Fruit fly (Drosophila melanogaster): ENCODE results near the gene CG13014.

CG13014 gene

dm6 chrX:16598978-16599664 lies 11.4 kb downstream of the CG13014 start, which contains the start of the genes CG9784 and Nup153 (continued):
- TF ChIP-seq BEAF-32 (GFP tag; optimal IDR thresholded peaks at IDR 0.05) (peak; percentile 93), Sry-δ (GFP tag; optimal IDR thresholded peaks at IDR 0.05) (peak; percentile 84), dati (GFP tag; IDR thresholded peaks at IDR 0.05) (no peak), CG6175 (GFP tag; IDR thresholded peaks at IDR 0.05) (no peak), run (tag; optimal IDR thresholded peaks at IDR 0.05) (no peak), sug (tag; optimal IDR thresholded peaks at IDR 0.05) (no peak), pan (optimal IDR thresholded peaks at IDR 0.05) (no peak), pan (GFP tag; optimal IDR thresholded peaks at IDR 0.05 in 1 of 2, IDR thresholded peaks at IDR 0.05 in 1 of 2) (no peak), Med (GFP tag) (peak; percentile 29), Nf-YC (tag; optimal IDR thresholded peaks at IDR 0.05) (peak; percentile 48), CG32767 (GFP tag; IDR thresholded peaks at IDR 0.05) (no peak), GATAe (GFP tag; conservative IDR thresholded peaks at IDR 0.05) (no peak), psq (GFP tag; optimal IDR thresholded peaks at IDR 0.05) (peak; percentile 68), CG4360 (GFP tag; IDR thresholded peaks at IDR 0.05) (no peak), da (GFP tag; optimal IDR thresholded peaks at IDR 0.05) (no peak), lmd (GFP tag; IDR thresholded peaks at IDR 0.05) (no peak), Max (GFP tag; optimal IDR thresholded peaks at IDR 0.05) (no peak), CG33213 (GFP tag; optimal IDR thresholded peaks at IDR 0.05) (no peak), D19A (tag; optimal IDR thresholded peaks at IDR 0.05) (no peak), aop (GFP tag; IDR thresholded peaks at IDR 0.05) (no peak), H2.0 (GFP tag; IDR thresholded peaks at IDR 0.05) (no peak), zen (tag; optimal IDR thresholded peaks at IDR 0.05) (no peak), CG34422 (GFP tag; IDR thresholded peaks at IDR 0.05) (no peak), CG7987 (GFP tag; optimal IDR thresholded peaks at IDR 0.05) (no peak), CG5953 (GFP tag; IDR thresholded peaks at IDR 0.05) (no peak), ap (GFP tag; IDR thresholded peaks at IDR 0.05) (no peak), lov (optimal IDR thresholded peaks at IDR 0.05) (no peak), lov (GFP tag; IDR thresholded peaks at IDR 0.05) (no peak), pum (GFP tag; optimal IDR thresholded peaks at IDR 0.05) (no peak), CG8944 (GFP tag; optimal IDR thresholded peaks at IDR 0.05) (no peak), CG1792 (GFP tag; optimal IDR thresholded peaks at IDR 0.05) (no peak), dpn (GFP tag; optimal IDR thresholded peaks at IDR 0.05) (no peak), lilli (GFP tag; optimal IDR thresholded peaks at IDR 0.05) (no peak), CG42726 (GFP tag; IDR thresholded peaks at IDR 0.05; ENCODE audit: partially characterized antibody) (peak; percentile 89), B-H1 (GFP tag; IDR thresholded peaks at IDR 0.05) (no peak), row (GFP tag; IDR thresholded peaks at IDR 0.05) (no peak; the same call in 2 of the 3 replicates), mld (GFP tag; IDR thresholded peaks at IDR 0.05; ENCODE audit: partially characterized antibody) (peak; percentile 93), tna (GFP tag; IDR thresholded peaks at IDR 0.05; ENCODE audit: partially characterized antibody) (peak; percentile 95), CG12391 (tag; optimal IDR thresholded peaks at IDR 0.05) (no peak), bigmax (GFP tag; optimal IDR thresholded peaks at IDR 0.05) (no peak), Awh (GFP tag; IDR thresholded peaks at IDR 0.05) (no peak), CG11398 (GFP tag; optimal IDR thresholded peaks at IDR 0.05) (no peak), Dad (GFP tag; optimal IDR thresholded peaks at IDR 0.05) (no peak), CG11695 (GFP tag; IDR thresholded peaks at IDR 0.05) (no peak), CTCF (GFP tag; optimal IDR thresholded peaks at IDR 0.05) (no peak), Abd-B (GFP tag; optimal IDR thresholded peaks at IDR 0.05) (no peak), CG31388 (GFP tag; optimal IDR thresholded peaks at IDR 0.05) (no peak), gce (GFP tag; IDR thresholded peaks at IDR 0.05) (no peak), Sox102F (GFP tag; optimal IDR thresholded peaks at IDR 0.05) (no peak), crc (GFP tag; optimal IDR thresholded peaks at IDR 0.05) (no peak), CG11093 (GFP tag; IDR thresholded peaks at IDR 0.05) (no peak), CG32772 (GFP tag; IDR thresholded peaks at IDR 0.05) (no peak), btn (GFP tag; optimal IDR thresholded peaks at IDR 0.05) (no peak)

All from whole organism, embryonic.